Fruit fly (Drosophila melanogaster): Measurements from ENCODE around the gene Ncoa6.

DNA sequence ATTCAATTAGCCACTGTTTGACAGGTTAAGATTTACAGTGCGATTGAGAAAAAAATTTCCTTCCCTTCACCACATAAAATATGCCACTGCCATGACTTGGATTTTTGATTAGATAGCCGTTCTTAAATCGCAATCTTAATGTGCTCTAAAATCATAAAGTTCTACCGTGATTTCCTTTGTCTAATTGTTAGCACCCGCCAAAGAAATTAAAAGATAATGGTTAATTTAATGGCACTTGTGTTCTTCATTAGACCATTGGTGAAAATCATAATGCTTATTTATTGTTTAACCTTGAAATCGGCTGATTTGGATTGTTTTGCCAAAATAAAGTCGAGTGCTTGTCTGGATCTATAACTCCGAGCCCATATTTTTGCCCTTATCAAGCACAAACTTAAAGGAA lies 10.7 kb upstream of the Ncoa6 start:
- TF ChIP-seq Gug (GFP tag; IDR thresholded peaks at IDR 0.05), result no peak
- no peak for TF ChIP-seq sc (optimal IDR thresholded peaks at IDR 0.05)
- TF ChIP-seq sc (GFP tag; optimal IDR thresholded peaks at IDR 0.05), result no peak
- no peak for TF ChIP-seq hbn (GFP tag; IDR thresholded peaks at IDR 0.05; ENCODE audit: partially characterized antibody)
- no peak for TF ChIP-seq CG17912 (GFP tag; optimal IDR thresholded peaks at IDR 0.05)
- TF ChIP-seq Blimp-1 (GFP tag; optimal IDR thresholded peaks at IDR 0.05), result no peak
- TF ChIP-seq CG18476 (GFP tag; optimal IDR thresholded peaks at IDR 0.05), result no peak
- TF ChIP-seq rib (GFP tag; IDR thresholded peaks at IDR 0.05), result no peak
- no peak for TF ChIP-seq CG7357 (GFP tag; IDR thresholded peaks at IDR 0.05)
- TF ChIP-seq CG12155 (GFP tag; optimal IDR thresholded peaks at IDR 0.05), result no peak
- no peak for TF ChIP-seq scrt (GFP tag; optimal IDR thresholded peaks at IDR 0.05)
- no peak for TF ChIP-seq Ets65A (GFP tag)
- TF ChIP-seq sd (tag; optimal IDR thresholded peaks at IDR 0.05), result no peak
- TF ChIP-seq CG31441 (GFP tag; IDR thresholded peaks at IDR 0.05), result no peak
- TF ChIP-seq D (optimal IDR thresholded peaks at IDR 0.05), result no peak
- TF ChIP-seq D (GFP tag; optimal IDR thresholded peaks at IDR 0.05), result no peak

Data from whole organism, embryonic.